Worm (Caenorhabditis elegans) whole organism, L1 larva: ENCODE results near the gene ceh-31.

ENCODE experiments used
- C16A3.4 ChIP-seq: fragments of 150-350 bp; optimal IDR thresholded peaks from 2 replicates; lab custom pipeline; 2014; ENCODE audit warnings: missing biosample characterization, missing genetic modification characterization
- F16B12.6 ChIP-seq: fragments of 150-350 bp; optimal IDR thresholded peaks from 2 replicates; lab custom pipeline; 2014; ENCODE audit warnings: missing biosample characterization, missing genetic modification characterization
- Y116A8C.19 ChIP-seq: sonication (generic microtip); optimal IDR thresholded peaks from 2 replicates; lab custom pipeline; 2016; ENCODE audit warnings: missing compliant biosample characterization, missing genetic modification characterization, borderline replicate concordance
- aha-1 ChIP-seq: fragments of 150-350 bp; optimal IDR thresholded peaks from 2 replicates; lab custom pipeline; 2014; ENCODE audit warnings: missing biosample characterization, missing genetic modification characterization
- alr-1 ChIP-seq: fragments of 200-800 bp; sonication (Bioruptor generic); optimal IDR thresholded peaks from 2 replicates; lab custom pipeline; 2018; ENCODE audit warnings: borderline replicate concordance, mild to moderate bottlenecking, missing genetic modification characterization, missing compliant biosample characterization
- ceh-63 ChIP-seq: fragments of 200-800 bp; sonication (Bioruptor generic); optimal IDR thresholded peaks from 2 replicates; lab custom pipeline; 2018; ENCODE audit warnings: mild to moderate bottlenecking, missing genetic modification characterization, missing compliant biosample characterization
- ceh-88 ChIP-seq: fragments of 200-800 bp; sonication (Bioruptor generic); IDR thresholded peaks from 2 replicates; pipeline ENCODE4 v1.3.6; 2022; ENCODE audit warnings: missing genetic modification characterization, missing compliant biosample characterization
- ces-1 ChIP-seq: fragments of 150-350 bp; optimal IDR thresholded peaks from 2 replicates; lab custom pipeline; 2014; ENCODE audit warnings: missing biosample characterization, missing genetic modification reagents, missing genetic modification characterization
- dpl-1 ChIP-seq, 3 experiments: fragments of 150-350 bp in 2 of 3; sonication (generic microtip) in 1 of 3; optimal IDR thresholded peaks; 2 replicates each; lab custom pipeline; 2014 to 2017; ENCODE audit warnings: missing biosample characterization in 3 of 3, missing genetic modification characterization in 3 of 3, missing genetic modification reagents in 3 of 3
- dsc-1 ChIP-seq: sonication (generic microtip); optimal IDR thresholded peaks from 2 replicates; lab custom pipeline; 2016; ENCODE audit warnings: mild to moderate bottlenecking, missing genetic modification characterization, missing compliant biosample characterization
- efl-1 ChIP-seq, 4 experiments: fragments of 150-350 bp; optimal IDR thresholded peaks in 3 of 4; peaks in 1 of 4; 1 replicate in 1 of 4; 2 replicates in 3 of 4; lab custom pipeline; 2014; ENCODE audit warnings: missing biosample characterization in 2 of 4, missing genetic modification characterization in 2 of 4, missing genetic modification reagents in 2 of 4
- efl-3 ChIP-seq: fragments of 200-800 bp; sonication (Bioruptor generic); optimal IDR thresholded peaks from 2 replicates; lab custom pipeline; 2018; ENCODE audit warnings: mild to moderate bottlenecking, missing genetic modification characterization, missing compliant biosample characterization
- egl-13 ChIP-seq: sonication (generic microtip); optimal IDR thresholded peaks from 2 replicates; lab custom pipeline; 2016; ENCODE audit warnings: missing genotype, missing genetic modification reagents, missing genetic modification characterization, missing compliant biosample characterization
- ets-5 ChIP-seq: fragments of 200-800 bp; sonication (Bioruptor generic); IDR thresholded peaks from 2 replicates; pipeline ENCODE4 v1.3.6; 2022; ENCODE audit warnings: missing genetic modification characterization, missing compliant biosample characterization
- fkh-8 ChIP-seq: sonication (generic microtip); optimal IDR thresholded peaks from 2 replicates; lab custom pipeline; 2016; ENCODE audit warnings: mild to moderate bottlenecking, missing genetic modification characterization, missing compliant biosample characterization
- fos-1 ChIP-seq: fragments of 150-350 bp; optimal IDR thresholded peaks from 2 replicates; lab custom pipeline; 2014; ENCODE audit warnings: missing biosample characterization, missing genetic modification characterization
- hlh-17 ChIP-seq: fragments of 200-800 bp; sonication (Bioruptor generic); optimal IDR thresholded peaks from 2 replicates; lab custom pipeline; 2018; ENCODE audit warnings: missing genetic modification characterization, mild to moderate bottlenecking, missing compliant biosample characterization, moderate library complexity, borderline replicate concordance
- hlh-4 ChIP-seq: sonication (generic microtip); optimal IDR thresholded peaks from 2 replicates; lab custom pipeline; 2016; ENCODE audit warnings: mild to moderate bottlenecking, missing genetic modification characterization, missing compliant biosample characterization
- jun-1 ChIP-seq: fragments of 150-350 bp; optimal IDR thresholded peaks from 2 replicates; lab custom pipeline; 2014; ENCODE audit warnings: missing biosample characterization, missing genetic modification reagents, missing genetic modification characterization
- lin-35 ChIP-seq, 2 experiments: fragments of 150-350 bp; optimal IDR thresholded peaks; 2 replicates each; lab custom pipeline; 2014; ENCODE audit warnings: missing biosample characterization in 2 of 2, missing genetic modification characterization in 2 of 2, missing genetic modification reagents in 2 of 2
- lsy-2 ChIP-seq, 2 experiments: fragments of 150-350 bp; optimal IDR thresholded peaks; 2 replicates each; lab custom pipeline; 2014; ENCODE audit warnings: missing biosample characterization in 2 of 2, missing genetic modification characterization in 2 of 2
- mep-1 ChIP-seq: fragments of 150-350 bp; optimal IDR thresholded peaks from 2 replicates; lab custom pipeline; 2014; ENCODE audit warnings: missing biosample characterization, missing genetic modification characterization
- nhr-11 ChIP-seq: fragments of 150-350 bp; optimal IDR thresholded peaks from 2 replicates; lab custom pipeline; 2014; ENCODE audit warnings: missing biosample characterization, missing genetic modification characterization
- nhr-12 ChIP-seq: sonication (generic microtip); optimal IDR thresholded peaks from 2 replicates; lab custom pipeline; 2017; ENCODE audit warnings: missing biosample characterization, missing genetic modification characterization
- nhr-47 ChIP-seq: sonication (generic microtip); optimal IDR thresholded peaks from 2 replicates; lab custom pipeline; 2016; ENCODE audit warnings: mild to moderate bottlenecking, missing genetic modification characterization, moderate library complexity, missing compliant biosample characterization
- nhr-71 ChIP-seq: sonication (generic microtip); optimal IDR thresholded peaks from 2 replicates; lab custom pipeline; 2016; ENCODE audit warnings: mild to moderate bottlenecking, missing genetic modification characterization, moderate library complexity, missing compliant biosample characterization
- pag-3 ChIP-seq: sonication (generic microtip); optimal IDR thresholded peaks from 2 replicates; lab custom pipeline; 2017; ENCODE audit warnings: missing genetic modification characterization, mild to moderate bottlenecking, missing compliant biosample characterization, antibody characterized with exemption, borderline replicate concordance; ENCODE audit not compliant: insufficient read depth
- pqm-1 ChIP-seq: sonication (generic microtip); optimal IDR thresholded peaks from 3 replicates; lab custom pipeline; 2017; ENCODE audit warnings: missing biosample characterization, missing genetic modification characterization
- rnt-1 ChIP-seq: sonication (generic microtip); optimal IDR thresholded peaks from 2 replicates; lab custom pipeline; 2016; ENCODE audit warnings: mild to moderate bottlenecking, missing genetic modification characterization, moderate library complexity, missing compliant biosample characterization
- skn-1 ChIP-seq: fragments of 150-350 bp; optimal IDR thresholded peaks from 2 replicates; lab custom pipeline; 2014; ENCODE audit warnings: missing biosample characterization, missing genetic modification characterization
- snu-23 ChIP-seq: sonication (generic microtip); optimal IDR thresholded peaks from 2 replicates; lab custom pipeline; 2016; ENCODE audit warnings: missing genetic modification characterization, missing compliant biosample characterization
- sox-4 ChIP-seq: sonication (generic microtip); optimal IDR thresholded peaks from 2 replicates; lab custom pipeline; 2016; ENCODE audit warnings: missing genetic modification characterization, missing compliant biosample characterization
- sptf-1 ChIP-seq: fragments of 150-350 bp; optimal IDR thresholded peaks from 2 replicates; lab custom pipeline; 2014; ENCODE audit warnings: missing biosample characterization, missing genetic modification characterization
- swsn-7 ChIP-seq: sonication (generic microtip); optimal IDR thresholded peaks from 2 replicates; lab custom pipeline; 2016; ENCODE audit warnings: missing genetic modification characterization, missing compliant biosample characterization
- tbx-2 ChIP-seq: sonication (generic microtip); optimal IDR thresholded peaks from 2 replicates; lab custom pipeline; 2016; ENCODE audit warnings: missing genetic modification characterization, missing compliant biosample characterization
- tlp-1 ChIP-seq: fragments of 150-350 bp; optimal IDR thresholded peaks from 2 replicates; lab custom pipeline; 2014; ENCODE audit warnings: missing biosample characterization, missing genetic modification characterization
- unc-130 ChIP-seq: fragments of 150-350 bp; optimal IDR thresholded peaks from 2 replicates; lab custom pipeline; 2017; ENCODE audit warnings: missing biosample characterization, missing genetic modification characterization, inconsistent platforms
- unc-30 ChIP-seq: sonication (generic microtip); optimal IDR thresholded peaks from 2 replicates; lab custom pipeline; 2017; ENCODE audit warnings: missing biosample characterization, missing genetic modification characterization
- unc-98 ChIP-seq: fragments of 200-800 bp; sonication (Bioruptor generic); IDR thresholded peaks from 2 replicates; pipeline ENCODE4 v1.3.6; 2022; ENCODE audit warnings: missing genetic modification characterization, missing compliant biosample characterization
- zag-1 ChIP-seq: fragments of 150-350 bp; optimal IDR thresholded peaks from 2 replicates; lab custom pipeline; 2014; ENCODE audit warnings: missing biosample characterization, missing genetic modification characterization
- zip-4 ChIP-seq: fragments of 200-800 bp; sonication (Bioruptor generic); optimal IDR thresholded peaks from 2 replicates; lab custom pipeline; 2018; ENCODE audit warnings: mild to moderate bottlenecking, missing genetic modification characterization, moderate library complexity, missing compliant biosample characterization
- ztf-4 ChIP-seq: fragments of 150-350 bp; optimal IDR thresholded peaks from 2 replicates; lab custom pipeline; 2014; ENCODE audit warnings: missing biosample characterization, missing genetic modification characterization

The ceh-31 gene

DNA sequence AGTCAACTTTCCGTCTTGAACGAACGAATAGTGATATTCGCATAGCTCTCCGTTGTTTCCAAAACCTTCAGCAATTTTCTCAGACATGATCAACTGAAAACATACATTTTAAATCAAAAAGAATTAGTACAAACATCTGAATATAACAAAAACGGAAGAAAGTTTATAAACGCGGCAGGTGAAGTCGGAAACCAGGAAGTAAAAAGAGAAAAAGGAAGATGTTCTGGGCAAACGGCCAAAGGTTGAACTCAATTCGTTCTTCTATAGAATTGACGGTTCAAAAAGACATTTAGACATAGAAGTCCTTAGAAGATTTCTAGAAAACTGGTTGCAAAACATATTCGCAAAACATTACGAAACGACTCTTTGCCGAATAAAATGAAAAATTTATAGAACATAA, 17.0 kb upstream of the ceh-31 start, which contains the start of gene F52E4.5:
TSS of gene F52E4.5 (minus strand) at position 101 of the 400 bp plus-strand sequence.
- no peak for TF ChIP-seq nhr-11 (tag; lab: Kevin White, UChicago)
- TF ChIP-seq lin-35 (GFP tag; optimal IDR thresholded peaks at IDR 0.05; lab: Kevin White, UChicago) = no peak
- no peak for TF ChIP-seq alr-1
- TF ChIP-seq zip-4 (GFP tag; lab: Kevin White, UChicago) = no peak
- TF ChIP-seq dsc-1 (tag; lab: Kevin White, UChicago) = no peak
- TF ChIP-seq tbx-2 (tag; lab: Kevin White, UChicago) = no peak
- no peak for TF ChIP-seq fos-1 (tag; lab: Kevin White, UChicago)
- no peak for TF ChIP-seq mep-1 (tag; lab: Kevin White, UChicago)
- TF ChIP-seq efl-3 (GFP tag; lab: Kevin White, UChicago) = no peak
- no peak for TF ChIP-seq pag-3 (tag; lab: Kevin White, UChicago)
- no peak for TF ChIP-seq dpl-1 (GFP tag; optimal IDR thresholded peaks at IDR 0.05; lab: Kevin White, UChicago)
- no peak for TF ChIP-seq sptf-1 (tag; lab: Kevin White, UChicago)
- TF ChIP-seq sox-4 (tag; lab: Kevin White, UChicago) = no peak
- no peak for TF ChIP-seq zag-1
- no peak for TF ChIP-seq fkh-8 (tag; lab: Kevin White, UChicago)
- no peak for TF ChIP-seq egl-13 (tag; lab: Kevin White, UChicago)
- TF ChIP-seq hlh-4 (tag; lab: Kevin White, UChicago) = no peak
- no peak for TF ChIP-seq hlh-17
- no peak for TF ChIP-seq unc-130 (tag; lab: Kevin White, UChicago)

DNA sequence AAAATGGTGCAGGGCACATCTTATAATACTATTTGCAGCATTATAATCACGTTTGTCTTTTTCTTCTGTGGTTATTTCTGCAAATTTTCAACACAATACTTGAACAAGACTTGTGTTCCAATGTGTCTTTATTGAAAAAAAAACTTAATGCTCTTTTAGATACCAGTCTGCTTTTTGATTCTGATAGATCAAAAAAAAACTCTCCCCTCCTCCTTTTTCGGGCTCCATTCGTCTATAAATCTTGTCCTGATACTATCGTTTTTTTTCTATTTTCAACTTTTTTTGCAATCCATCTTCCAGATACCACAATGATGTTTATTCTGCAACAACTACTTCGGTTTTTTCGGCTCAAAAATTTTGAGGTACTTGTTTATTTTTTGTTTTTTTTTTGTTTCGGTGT, 10.6 kb upstream of the ceh-31 start, which contains the start of gene twk-16:
TSS of gene twk-16 (plus strand) at position 301 of the 400 bp plus-strand sequence.
- no peak for TF ChIP-seq ztf-4 (tag; lab: Kevin White, UChicago)
- no peak for TF ChIP-seq unc-98 (GFP tag; lab: Robert Waterston, UW)
- no peak for TF ChIP-seq C16A3.4 (tag; lab: Kevin White, UChicago)
- TF ChIP-seq ets-5 = no peak
- no peak for TF ChIP-seq mep-1 (tag; lab: Kevin White, UChicago)
- TF ChIP-seq, all 84 proteins: peak for 0

DNA sequence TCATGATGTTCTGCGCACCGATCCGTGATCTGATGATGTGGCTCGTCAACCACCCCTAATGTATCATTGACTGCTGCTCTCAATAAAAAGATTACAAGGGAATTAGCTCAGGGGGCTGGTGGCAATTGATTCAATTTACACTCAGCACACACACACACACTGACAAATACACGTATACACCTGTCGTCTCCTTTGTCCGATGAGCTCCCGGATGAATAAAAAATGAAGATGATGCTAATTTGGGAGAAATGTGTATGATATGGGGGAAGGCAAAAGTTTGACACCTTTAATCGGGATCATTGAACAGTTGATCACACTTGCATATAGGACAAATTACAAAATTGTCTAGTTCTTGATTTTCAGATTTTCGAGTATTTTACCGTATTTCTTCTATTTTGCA, 3.2 kb downstream of the ceh-31 start:
- TF ChIP-seq ets-5 = no peak
- no peak for TF ChIP-seq unc-30 (tag; lab: Kevin White, UChicago)
- no peak for TF ChIP-seq tlp-1 (tag; lab: Kevin White, UChicago)
- no peak for TF ChIP-seq aha-1
- no peak for TF ChIP-seq ceh-88 (GFP tag; lab: Robert Waterston, UW)
- no peak for TF ChIP-seq nhr-47 (tag; lab: Kevin White, UChicago)
- TF ChIP-seq lsy-2 (tag; optimal IDR thresholded peaks at IDR 0.05; lab: Kevin White, UChicago) = no peak
- no peak for TF ChIP-seq pqm-1 (tag; lab: Kevin White, UChicago)
- TF ChIP-seq zag-1 = no peak
- TF ChIP-seq swsn-7 (tag; lab: Kevin White, UChicago) = no peak
- no peak for TF ChIP-seq nhr-12 (tag; lab: Kevin White, UChicago)
- no peak for TF ChIP-seq rnt-1
- TF ChIP-seq nhr-71 (tag; lab: Kevin White, UChicago) = no peak
- no peak for TF ChIP-seq ceh-63 (GFP tag; lab: Kevin White, UChicago)
- TF ChIP-seq ces-1 (GFP tag; lab: Kevin White, UChicago) = no peak
- TF ChIP-seq Y116A8C.19 = no peak
- TF ChIP-seq jun-1 = no peak
- TF ChIP-seq sox-4 (tag; lab: Kevin White, UChicago) = no peak
- TF ChIP-seq ztf-4 (tag; lab: Kevin White, UChicago) = no peak
- TF ChIP-seq, all 84 proteins: peak for 0

DNA sequence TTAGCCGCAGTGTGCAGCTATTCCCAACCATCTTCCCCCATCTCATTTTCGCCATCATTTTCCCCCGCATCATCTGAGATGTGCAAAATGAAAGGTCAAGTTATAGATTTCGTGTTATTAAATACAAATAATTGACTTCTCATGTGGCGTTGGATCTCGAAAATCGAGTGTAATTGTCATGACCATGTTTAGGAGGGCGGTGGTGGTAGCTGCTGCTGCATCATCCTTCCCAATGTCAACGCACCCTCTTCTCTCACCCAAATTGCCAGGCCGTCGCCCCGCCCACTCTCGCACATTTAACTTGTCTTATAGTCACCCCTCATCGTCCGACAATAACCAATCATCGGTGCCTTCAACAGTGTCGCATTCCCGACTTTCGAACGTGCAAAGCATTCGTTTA, 6.9 kb downstream of the ceh-31 start, which contains the start of gene ceh-30:
TSS of gene ceh-30 (plus strand) at position 301 of the 400 bp plus-strand sequence.
- no peak for TF ChIP-seq F16B12.6 (tag; lab: Kevin White, UChicago)
- no peak for TF ChIP-seq sptf-1 (tag; lab: Kevin White, UChicago)
- TF ChIP-seq skn-1 (tag; lab: Kevin White, UChicago) = no peak
- TF ChIP-seq snu-23 = no peak
- no peak for TF ChIP-seq efl-1 (optimal IDR thresholded peaks at IDR 0.05; lab: Kevin White, UChicago)
- peak in 1 of 2 experiments; percentile 13 for TF ChIP-seq efl-1 (GFP tag; optimal IDR thresholded peaks at IDR 0.05 in 1 of 2; lab: Kevin White, UChicago)
